Fruit fly (Drosophila melanogaster) whole organism, embryonic: ENCODE measurements around the gene alpha-Est9.

Source experiments
- CG10321 ChIP-seq: fragments of 200-800 bp; sonication (Bioruptor generic); IDR thresholded peaks from 2 replicates; pipeline ENCODE4 v1.3.6; 2022; ENCODE audit warnings: missing biosample characterization, missing genetic modification characterization
- CG10654 ChIP-seq: fragments of 200-800 bp; sonication (Bioruptor generic); optimal IDR thresholded peaks from 2 replicates; lab custom pipeline; 2016; ENCODE audit warnings: missing biosample characterization, missing genetic modification characterization
- CG11560 ChIP-seq: fragments of 200-800 bp; sonication (Bioruptor generic); IDR thresholded peaks from 3 replicates; pipeline ENCODE4 v1.3.6; 2022; ENCODE audit warnings: missing biosample characterization, missing genetic modification characterization
- CG12744 ChIP-seq: fragments of 200-800 bp; sonication (Bioruptor generic); optimal IDR thresholded peaks from 2 replicates; lab custom pipeline; 2016; ENCODE audit warnings: missing biosample characterization, missing genetic modification characterization
- CG13296 ChIP-seq: fragments of 200-800 bp; sonication (Bioruptor generic); optimal IDR thresholded peaks from 3 replicates; lab custom pipeline; 2018; ENCODE audit warnings: missing biosample characterization, mild to moderate bottlenecking, missing genetic modification characterization
- CG13894 ChIP-seq: fragments of 200-800 bp; sonication (Bioruptor generic); optimal IDR thresholded peaks from 3 replicates; lab custom pipeline; 2018; ENCODE audit warnings: missing biosample characterization, mild to moderate bottlenecking, missing genetic modification characterization, moderate library complexity
- CG14667 ChIP-seq: fragments of 200-800 bp; sonication (Bioruptor generic); IDR thresholded peaks from 2 replicates; pipeline ENCODE4 v1.3.6; 2022; ENCODE audit warnings: missing biosample characterization, missing genetic modification characterization
- CG15479 ChIP-seq: fragments of 200-800 bp; sonication (Bioruptor generic); optimal IDR thresholded peaks from 3 replicates; lab custom pipeline; 2019; ENCODE audit warnings: missing biosample characterization, mild to moderate bottlenecking, missing genetic modification characterization, moderate library complexity
- CG17385 ChIP-seq: fragments of 200-800 bp; sonication (Bioruptor generic); optimal IDR thresholded peaks from 3 replicates; lab custom pipeline; 2018; ENCODE audit warnings: missing biosample characterization, mild to moderate bottlenecking, missing genetic modification characterization
- CG17912 ChIP-seq: fragments of 200-800 bp; sonication (Bioruptor generic); optimal IDR thresholded peaks from 2 replicates; lab custom pipeline; 2018; ENCODE audit warnings: missing biosample characterization, mild to moderate bottlenecking, missing genetic modification characterization
- CG2199 ChIP-seq: fragments of 200-800 bp; sonication (Bioruptor generic); IDR thresholded peaks from 3 replicates; pipeline ENCODE4 v1.3.6; 2022; ENCODE audit warnings: missing biosample characterization, missing genetic modification characterization
- CG34422 ChIP-seq: fragments of 200-800 bp; sonication (Bioruptor generic); IDR thresholded peaks from 3 replicates; pipeline ENCODE4 v1.3.6; 2022; ENCODE audit warnings: missing biosample characterization, missing genetic modification characterization
- CG6272 ChIP-seq: fragments of 200-800 bp; sonication (Bioruptor generic); IDR thresholded peaks from 2 replicates; pipeline ENCODE4 v1.3.6; 2022; ENCODE audit warnings: missing biosample characterization, missing genetic modification characterization
- CG6654 ChIP-seq: fragments of 200-800 bp; sonication (Bioruptor generic); optimal IDR thresholded peaks from 2 replicates; lab custom pipeline; 2017; ENCODE audit warnings: missing biosample characterization, mild to moderate bottlenecking, missing genetic modification characterization
- CG6683 ChIP-seq: fragments of 200-800 bp; sonication (Bioruptor generic); optimal IDR thresholded peaks from 2 replicates; lab custom pipeline; 2017; ENCODE audit warnings: missing biosample characterization, mild to moderate bottlenecking, missing genetic modification characterization, missing genetic modification reagents
- CG7271 ChIP-seq: fragments of 200-800 bp; sonication (Bioruptor generic); optimal IDR thresholded peaks from 2 replicates; lab custom pipeline; 2018; ENCODE audit warnings: missing biosample characterization, mild to moderate bottlenecking, missing genetic modification characterization, moderate library complexity
- CG9437 ChIP-seq: fragments of 200-800 bp; sonication (Bioruptor generic); optimal IDR thresholded peaks from 2 replicates; lab custom pipeline; 2018; ENCODE audit warnings: missing biosample characterization, mild to moderate bottlenecking, missing genetic modification characterization
- CG9932 ChIP-seq: fragments of 200-800 bp; sonication (Bioruptor generic); IDR thresholded peaks from 2 replicates; pipeline ENCODE4 v1.3.6; 2022; ENCODE audit warnings: missing biosample characterization, missing genetic modification characterization
- Drgx ChIP-seq: fragments of 200-800 bp; sonication (Bioruptor generic); IDR thresholded peaks from 2 replicates; pipeline ENCODE4 v1.3.6; 2022; ENCODE audit warnings: missing biosample characterization, missing genetic modification characterization
- ERR ChIP-seq: fragments of 200-800 bp; sonication (Bioruptor generic); optimal IDR thresholded peaks from 2 replicates; lab custom pipeline; 2016; ENCODE audit warnings: missing biosample characterization, missing genetic modification characterization
- Gsc ChIP-seq: fragments of 200-800 bp; sonication (Bioruptor generic); IDR thresholded peaks from 2 replicates; pipeline ENCODE4 v1.3.6; 2022; ENCODE audit warnings: missing biosample characterization, missing genetic modification characterization
- Gug ChIP-seq: fragments of 200-800 bp; sonication (Bioruptor generic); IDR thresholded peaks from 4 replicates; pipeline ENCODE4 v1.3.6; 2022; ENCODE audit warnings: missing biosample characterization, missing genetic modification characterization
- H15 ChIP-seq: fragments of 200-800 bp; sonication (Bioruptor generic); IDR thresholded peaks from 3 replicates; pipeline ENCODE4 v1.3.6; 2022; ENCODE audit warnings: missing biosample characterization, missing genetic modification characterization
- Hand ChIP-seq: fragments of 200-800 bp; sonication (Bioruptor generic); optimal IDR thresholded peaks from 2 replicates; lab custom pipeline; 2017; ENCODE audit warnings: mild to moderate bottlenecking, missing biosample characterization, missing genetic modification reagents, missing genetic modification characterization
- Max ChIP-seq: fragments of 200-800 bp; sonication (Bioruptor generic); optimal IDR thresholded peaks from 2 replicates; lab custom pipeline; 2016; ENCODE audit warnings: missing biosample characterization, mild to moderate bottlenecking, missing genetic modification characterization
- Meics ChIP-seq: fragments of 200-800 bp; sonication (Bioruptor generic); optimal IDR thresholded peaks from 2 replicates; lab custom pipeline; 2017; ENCODE audit warnings: missing biosample characterization, mild to moderate bottlenecking, missing genetic modification characterization
- Oaz ChIP-seq: fragments of 200-800 bp; sonication (Bioruptor generic); IDR thresholded peaks from 2 replicates; pipeline ENCODE4 v1.3.6; 2022; ENCODE audit warnings: missing biosample characterization, missing genetic modification characterization
- Rfx ChIP-seq: fragments of 200-800 bp; sonication (Bioruptor generic); IDR thresholded peaks from 2 replicates; pipeline ENCODE4 v1.3.6; 2022; ENCODE audit warnings: missing biosample characterization, missing genetic modification characterization
- Sin3A ChIP-seq: fragments of >200 bp; optimal IDR thresholded peaks from 2 replicates; lab custom pipeline; 2018
- aop ChIP-seq: fragments of 200-800 bp; sonication (Bioruptor generic); IDR thresholded peaks from 2 replicates; pipeline ENCODE4 v1.3.6; 2022; ENCODE audit warnings: missing biosample characterization, missing genetic modification characterization
- ase ChIP-seq: fragments of 200-800 bp; sonication (Bioruptor generic); IDR thresholded peaks from 3 replicates; pipeline ENCODE4 v1.3.6; 2022; ENCODE audit warnings: missing biosample characterization, missing genetic modification characterization
- bab2 ChIP-seq: fragments of 200-800 bp; sonication (Bioruptor generic); optimal IDR thresholded peaks from 2 replicates; lab custom pipeline; 2016; ENCODE audit warnings: missing biosample characterization, missing genetic modification characterization
- da ChIP-seq: fragments of 200-800 bp; sonication (Bioruptor generic); optimal IDR thresholded peaks from 2 replicates; lab custom pipeline; 2016; ENCODE audit warnings: missing biosample characterization, missing genetic modification characterization
- grau ChIP-seq: fragments of 200-800 bp; optimal IDR thresholded peaks from 3 replicates; lab custom pipeline; 2019; ENCODE audit warnings: missing biosample characterization, mild to moderate bottlenecking, missing genetic modification characterization, moderate library complexity
- hkb ChIP-seq, 2 experiments: fragments of 200-800 bp in 1 of 2; fragments of >200 bp in 1 of 2; sonication (Bioruptor generic) in 1 of 2; IDR thresholded peaks in 1 of 2; optimal IDR thresholded peaks in 1 of 2; 2 replicates each; pipeline versions ENCODE4 v1.3.6 to Lab custom; 2017 to 2022; ENCODE audit warnings: missing biosample characterization in 1 of 2, missing genetic modification characterization in 1 of 2
- klu ChIP-seq: fragments of 200-800 bp; sonication (Bioruptor generic); IDR thresholded peaks from 2 replicates; pipeline ENCODE4 v1.3.6; 2022; ENCODE audit warnings: missing biosample characterization, missing genetic modification characterization
- lab ChIP-seq: fragments of 200-800 bp; sonication (Bioruptor generic); optimal IDR thresholded peaks from 3 replicates; lab custom pipeline; 2017; ENCODE audit warnings: missing biosample characterization, missing genetic modification characterization, mild to moderate bottlenecking, moderate library complexity, missing genetic modification reagents
- lbe ChIP-seq: fragments of 200-800 bp; sonication (Bioruptor generic); optimal IDR thresholded peaks from 2 replicates; lab custom pipeline; 2016; ENCODE audit warnings: missing biosample characterization, mild to moderate bottlenecking, missing genetic modification characterization
- pho ChIP-seq: fragments of 200-800 bp; sonication (Bioruptor generic); optimal IDR thresholded peaks from 2 replicates; lab custom pipeline; 2016; ENCODE audit warnings: missing biosample characterization, missing genetic modification characterization
- phol ChIP-seq: fragments of 200-800 bp; sonication (Bioruptor generic); optimal IDR thresholded peaks from 3 replicates; lab custom pipeline; 2018; ENCODE audit warnings: missing biosample characterization, mild to moderate bottlenecking, missing genetic modification characterization, moderate library complexity
- scrt ChIP-seq: fragments of 200-800 bp; sonication (Bioruptor generic); optimal IDR thresholded peaks from 2 replicates; lab custom pipeline; 2018; ENCODE audit warnings: missing biosample characterization, mild to moderate bottlenecking, missing genetic modification characterization, moderate library complexity
- shn ChIP-seq: fragments of 200-800 bp; sonication (Bioruptor generic); optimal IDR thresholded peaks from 3 replicates; lab custom pipeline; 2016; ENCODE audit warnings: missing biosample characterization, missing genetic modification characterization
- stwl ChIP-seq: fragments of 200-800 bp; sonication (Bioruptor generic); optimal IDR thresholded peaks from 3 replicates; lab custom pipeline; 2018; ENCODE audit warnings: missing biosample characterization, mild to moderate bottlenecking, missing genetic modification characterization, moderate library complexity
- trem ChIP-seq: fragments of 200-800 bp; optimal IDR thresholded peaks from 3 replicates; lab custom pipeline; 2019; ENCODE audit warnings: missing biosample characterization, mild to moderate bottlenecking, missing genetic modification characterization, moderate library complexity
- tup ChIP-seq: fragments of 200-800 bp; sonication (Bioruptor generic); optimal IDR thresholded peaks from 2 replicates; lab custom pipeline; 2016; ENCODE audit warnings: missing biosample characterization, mild to moderate bottlenecking, missing genetic modification characterization, moderate library complexity
- unpg ChIP-seq: fragments of 200-800 bp; sonication (Bioruptor generic); optimal IDR thresholded peaks from 3 replicates; lab custom pipeline; 2018; ENCODE audit warnings: missing biosample characterization, mild to moderate bottlenecking, missing genetic modification characterization, moderate library complexity
- zfh2 ChIP-seq: fragments of 200-800 bp; sonication (Bioruptor generic); optimal IDR thresholded peaks from 2 replicates; lab custom pipeline; 2016; ENCODE audit warnings: missing biosample characterization, missing genetic modification characterization

alpha-Est9 gene

dm6 chr3R:7474616-7475120, 30.2 kb downstream of the alpha-Est9 start (continued):
- TF ChIP-seq CG10654 (GFP tag; lab: Kevin White, UChicago) (peak; percentile 22), CG6272 (GFP tag; lab: Robert Waterston, UW) (peak; percentile 32; the same call in 1 of the 2 replicates), aop (peak; percentile 99), CG12744 (peak; percentile 11), pho (peak; percentile 54), CG17912 (GFP tag; lab: Kevin White, UChicago) (peak; percentile 98), Max (GFP tag; lab: Kevin White, UChicago) (no peak), CG10321 (peak; percentile 57), lab (GFP tag; lab: Kevin White, UChicago) (peak; percentile 86), CG6683 (GFP tag; lab: Kevin White, UChicago) (peak; percentile 12), tup (no peak), Rfx (GFP tag; lab: Robert Waterston, UW) (peak; percentile 70; the same call in 1 of the 2 replicates), bab2 (GFP tag; lab: Kevin White, UChicago) (no peak), Oaz (peak; percentile 40; the same call in 1 of the 2 replicates), hkb (optimal IDR thresholded peaks at IDR 0.05; lab: Kevin White, UChicago) (no peak), hkb (GFP tag; IDR thresholded peaks at IDR 0.05; lab: Robert Waterston, UW) (peak; percentile 79), CG13894 (tag; lab: Kevin White, UChicago) (peak; percentile 97), CG9437 (GFP tag; lab: Kevin White, UChicago) (no peak), CG13296 (GFP tag; lab: Kevin White, UChicago) (peak; percentile 85), shn (GFP tag; lab: Kevin White, UChicago) (peak; percentile 44), da (GFP tag; lab: Kevin White, UChicago) (peak; percentile 46), zfh2 (GFP tag; lab: Kevin White, UChicago) (no peak), ERR (GFP tag; lab: Kevin White, UChicago) (peak; percentile 53), Gug (GFP tag; lab: Robert Waterston, UW) (peak; percentile 40; the same call in 1 of the 4 replicates), phol (tag; lab: Kevin White, UChicago) (no peak), lbe (GFP tag; lab: Kevin White, UChicago) (no peak), trem (tag; lab: Kevin White, UChicago) (peak; percentile 1), CG14667 (GFP tag; lab: Robert Waterston, UW) (peak; percentile 11; the same call in 1 of the 2 replicates), ase (peak; percentile 49; the same call in 2 of the 3 replicates), Meics (GFP tag; lab: Kevin White, UChicago) (peak; percentile 43), CG17385 (GFP tag; lab: Kevin White, UChicago) (peak; percentile 24), unpg (peak; percentile 51), Sin3A (lab: Kevin White, UChicago) (no peak), scrt (GFP tag; lab: Kevin White, UChicago) (peak; percentile 14), grau (tag; lab: Kevin White, UChicago) (peak; percentile 58), klu (GFP tag; lab: Robert Waterston, UW) (peak; percentile 63; the same call in 1 of the 2 replicates), H15 (peak; percentile 39; the same call in 1 of the 3 replicates), CG6654 (GFP tag; lab: Kevin White, UChicago) (no peak), Drgx (peak; percentile 52), CG34422 (peak; percentile 83; the same call in 2 of the 3 replicates), CG15479 (GFP tag; lab: Kevin White, UChicago) (peak; percentile 12), CG9932 (GFP tag; lab: Robert Waterston, UW) (peak; percentile 63), stwl (tag; lab: Kevin White, UChicago) (no peak), Gsc (no peak), Hand (GFP tag; lab: Kevin White, UChicago) (peak; percentile 68), CG7271 (tag; lab: Kevin White, UChicago) (no peak), CG11560 (tag; lab: Robert Waterston, UW) (no peak), CG2199 (GFP tag; lab: Robert Waterston, UW) (peak; percentile 74; the same call in 2 of the 3 replicates)
